Worm (Caenorhabditis elegans) whole organism, early embryonic: Measurements from ENCODE around the gene srj-14.

Source experiments
- ama-1 ChIP-seq: fragments of 150-350 bp; optimal IDR thresholded peaks from 2 replicates; lab custom pipeline; 2014
- ceh-36 ChIP-seq: sonication (generic microtip); optimal IDR thresholded peaks from 2 replicates; lab custom pipeline; 2016; ENCODE audit warnings: missing genetic modification characterization, inconsistent platforms, missing compliant biosample characterization
- ets-7 ChIP-seq: sonication (generic microtip); optimal IDR thresholded peaks from 2 replicates; lab custom pipeline; 2016; ENCODE audit warnings: missing genotype, missing genetic modification characterization, missing compliant biosample characterization
- flt-1 ChIP-seq: fragments of 200-800 bp; sonication (Bioruptor generic); IDR thresholded peaks from 2 replicates; pipeline ENCODE4 v1.3.6; 2022; ENCODE audit warnings: missing genetic modification characterization, missing compliant biosample characterization
- pes-1 ChIP-seq: fragments of 200-800 bp; sonication (Bioruptor generic); IDR thresholded peaks from 2 replicates; pipeline ENCODE4 v1.3.6; 2022; ENCODE audit warnings: missing genetic modification reagents, missing genetic modification characterization, missing compliant biosample characterization
- tbx-11 ChIP-seq: fragments of 200-800 bp; sonication (Bioruptor generic); IDR thresholded peaks from 2 replicates; pipeline ENCODE4 v1.3.6; 2022; ENCODE audit warnings: missing genetic modification characterization, missing compliant biosample characterization

DNA sequence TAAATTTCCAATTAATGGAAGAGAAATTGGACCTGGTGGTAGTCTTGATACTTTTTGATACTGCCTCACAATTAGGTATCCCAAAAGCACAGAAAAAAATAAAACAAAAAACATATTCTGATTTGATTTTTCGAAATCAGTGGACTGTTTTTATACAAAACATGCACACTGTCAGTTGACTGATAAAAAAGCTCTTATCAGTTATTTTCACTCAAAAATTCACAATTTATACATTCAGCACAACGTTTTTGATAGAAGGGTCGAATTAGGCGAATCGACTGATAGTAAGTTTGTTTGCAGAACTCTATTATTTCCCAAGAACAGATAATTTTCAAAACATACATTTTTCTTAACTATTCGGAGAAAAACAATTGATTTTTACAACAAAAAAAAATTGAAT is 5.4 kb upstream of the srj-14 start, which contains the start of gene cyp-35A2:
- no peak for TF ChIP-seq ceh-36
- TF ChIP-seq flt-1 (GFP tag; lab: Robert Waterston, UW), result no peak
- TF ChIP-seq ama-1 (lab: Kevin White, UChicago), result no peak
- no peak for TF ChIP-seq pes-1 (GFP tag; lab: Robert Waterston, UW)
- no peak for TF ChIP-seq tbx-11 (GFP tag; lab: Robert Waterston, UW)
- no peak for TF ChIP-seq ets-7 (tag; lab: Kevin White, UChicago)
